Fruit fly (Drosophila melanogaster) whole organism, embryonic: ENCODE data around the gene bon.

ENCODE experiments used
- Awh ChIP-seq: fragments of 200-800 bp; sonication (Bioruptor generic); IDR thresholded peaks from 2 replicates; pipeline ENCODE4, ENCODE4 v1.3.6; 2022; ENCODE audit warnings: missing biosample characterization, missing genetic modification characterization
- Blimp-1 ChIP-seq: fragments of 200-800 bp; sonication (Bioruptor generic); optimal IDR thresholded peaks from 3 replicates; lab custom pipeline; 2018; ENCODE audit warnings: missing biosample characterization, missing genetic modification characterization, mild to moderate bottlenecking, moderate library complexity, missing genetic modification reagents
- CG12155 ChIP-seq: fragments of 200-800 bp; sonication (Bioruptor generic); optimal IDR thresholded peaks from 3 replicates; lab custom pipeline; 2016; ENCODE audit warnings: missing biosample characterization, missing genetic modification characterization
- CG14050 ChIP-seq: fragments of 200-800 bp; sonication (Bioruptor generic); IDR thresholded peaks from 3 replicates; pipeline ENCODE4 v1.3.6; 2022; ENCODE audit warnings: missing biosample characterization, missing genetic modification characterization
- CG15073 ChIP-seq: fragments of 200-800 bp; sonication (Bioruptor generic); optimal IDR thresholded peaks from 2 replicates; lab custom pipeline; 2016; ENCODE audit warnings: missing biosample characterization, missing genetic modification characterization
- CG15269 ChIP-seq: fragments of 200-800 bp; sonication (Bioruptor generic); optimal IDR thresholded peaks from 2 replicates; lab custom pipeline; 2018; ENCODE audit warnings: missing biosample characterization, mild to moderate bottlenecking, missing genetic modification characterization, moderate library complexity
- CG15696 ChIP-seq: fragments of 200-800 bp; sonication (Bioruptor generic); optimal IDR thresholded peaks from 2 replicates; lab custom pipeline; 2019; ENCODE audit warnings: missing biosample characterization, mild to moderate bottlenecking, missing genetic modification characterization, moderate library complexity
- CG18011 ChIP-seq: fragments of 200-800 bp; sonication (Bioruptor generic); optimal IDR thresholded peaks from 2 replicates; lab custom pipeline; 2017; ENCODE audit warnings: missing biosample characterization, missing genetic modification characterization, mild to moderate bottlenecking, moderate library complexity, missing genotype
- CG18262 ChIP-seq: fragments of 200-800 bp; optimal IDR thresholded peaks from 3 replicates; lab custom pipeline; 2019; ENCODE audit warnings: missing biosample characterization, mild to moderate bottlenecking, missing genetic modification characterization, moderate library complexity
- CG2875 ChIP-seq: fragments of 200-800 bp; sonication (Bioruptor generic); optimal IDR thresholded peaks from 2 replicates; lab custom pipeline; 2017; ENCODE audit warnings: missing biosample characterization, mild to moderate bottlenecking, missing genetic modification characterization, missing genetic modification reagents
- CG30403 ChIP-seq: fragments of 200-800 bp; sonication (Bioruptor generic); optimal IDR thresholded peaks from 3 replicates; lab custom pipeline; 2016; ENCODE audit warnings: missing biosample characterization, missing genetic modification characterization
- CG32532 ChIP-seq: fragments of 200-800 bp; sonication (Bioruptor generic); IDR thresholded peaks from 2 replicates; pipeline ENCODE4 v1.3.6; 2022; ENCODE audit warnings: missing biosample characterization, missing genetic modification characterization
- CG3995 ChIP-seq: fragments of 200-800 bp; sonication (Bioruptor generic); optimal IDR thresholded peaks from 3 replicates; lab custom pipeline; 2016; ENCODE audit warnings: missing biosample characterization, missing genetic modification characterization
- CG4360 ChIP-seq: fragments of 200-800 bp; sonication (Bioruptor generic); IDR thresholded peaks from 2 replicates; pipeline ENCODE4 v1.3.6; 2022; ENCODE audit warnings: missing biosample characterization, missing genetic modification characterization
- CG4707 ChIP-seq: fragments of 200-800 bp; sonication (Bioruptor generic); optimal IDR thresholded peaks from 2 replicates; lab custom pipeline; 2018; ENCODE audit warnings: missing biosample characterization, mild to moderate bottlenecking, missing genetic modification characterization, moderate library complexity
- CG4820 ChIP-seq: fragments of 200-800 bp; sonication (Bioruptor generic); optimal IDR thresholded peaks from 3 replicates; lab custom pipeline; 2016; ENCODE audit warnings: missing biosample characterization, missing genetic modification characterization
- CG5953 ChIP-seq: fragments of 200-800 bp; sonication (Bioruptor generic); IDR thresholded peaks from 2 replicates; pipeline ENCODE4 v1.3.6; 2022; ENCODE audit warnings: missing biosample characterization, missing genetic modification characterization
- CG6689 ChIP-seq: fragments of 200-800 bp; sonication (Bioruptor generic); IDR thresholded peaks from 2 replicates; pipeline ENCODE4 v1.3.6; 2022; ENCODE audit warnings: missing biosample characterization, missing genetic modification characterization
- CG7556 ChIP-seq: fragments of 200-800 bp; sonication (Bioruptor generic); optimal IDR thresholded peaks from 2 replicates; lab custom pipeline; 2017; ENCODE audit warnings: missing biosample characterization, mild to moderate bottlenecking, missing genetic modification characterization
- CG7745 ChIP-seq: fragments of 200-800 bp; sonication (Bioruptor generic); optimal IDR thresholded peaks from 2 replicates; lab custom pipeline; 2018; ENCODE audit warnings: missing biosample characterization, mild to moderate bottlenecking, missing genetic modification characterization, moderate library complexity
- Dbx ChIP-seq: fragments of 200-800 bp; sonication (Bioruptor generic); IDR thresholded peaks from 3 replicates; pipeline ENCODE4 v1.3.6; 2022; ENCODE audit warnings: missing biosample characterization, missing genetic modification characterization
- HLH4C ChIP-seq: fragments of 200-800 bp; sonication (Bioruptor generic); IDR thresholded peaks from 3 replicates; pipeline ENCODE4 v1.3.6; 2022; ENCODE audit warnings: missing biosample characterization, missing genetic modification characterization; ENCODE audit not compliant: partially characterized antibody
- HLH54F ChIP-seq: fragments of 200-800 bp; sonication (Bioruptor generic); optimal IDR thresholded peaks from 3 replicates; lab custom pipeline; 2016; ENCODE audit warnings: missing biosample characterization, missing genetic modification characterization
- HmgD ChIP-seq: fragments of 200-800 bp; sonication (Bioruptor generic); optimal IDR thresholded peaks from 3 replicates; lab custom pipeline; 2016; ENCODE audit warnings: missing biosample characterization, missing genetic modification characterization
- HmgZ ChIP-seq: fragments of 200-800 bp; sonication (Bioruptor generic); optimal IDR thresholded peaks from 2 replicates; lab custom pipeline; 2018; ENCODE audit warnings: missing biosample characterization, mild to moderate bottlenecking, missing genetic modification characterization
- Hr51 ChIP-seq, 2 experiments: fragments of 200-800 bp; sonication (Bioruptor generic); optimal IDR thresholded peaks; 2 replicates in 1 of 2; 3 replicates in 1 of 2; lab custom pipeline; 2016 to 2018; ENCODE audit warnings: missing biosample characterization in 2 of 2, missing genetic modification characterization in 2 of 2, mild to moderate bottlenecking in 1 of 2, moderate library complexity in 1 of 2
- Lpt ChIP-seq: fragments of >200 bp; optimal IDR thresholded peaks from 2 replicates; lab custom pipeline; 2018; ENCODE audit warnings: missing biosample characterization, missing genetic modification characterization
- Med ChIP-seq: fragments of 200-800 bp; sonication (Bioruptor generic); peaks from one replicate; lab custom pipeline; 2016; ENCODE audit warnings: missing biosample characterization, missing genetic modification characterization, mild to moderate bottlenecking, inconsistent platforms, moderate library complexity
- Meics ChIP-seq: fragments of 200-800 bp; sonication (Bioruptor generic); optimal IDR thresholded peaks from 2 replicates; lab custom pipeline; 2017; ENCODE audit warnings: missing biosample characterization, mild to moderate bottlenecking, missing genetic modification characterization
- Neu2 ChIP-seq: fragments of 200-800 bp; sonication (Bioruptor generic); optimal IDR thresholded peaks from 3 replicates; lab custom pipeline; 2016; ENCODE audit warnings: missing biosample characterization, missing genetic modification characterization, borderline replicate concordance
- Six4 ChIP-seq: fragments of 200-800 bp; sonication (Bioruptor generic); optimal IDR thresholded peaks from 2 replicates; lab custom pipeline; 2016; ENCODE audit warnings: missing biosample characterization, missing genetic modification characterization
- Trl ChIP-seq, 3 experiments: fragments of >200 bp in 2 of 3; fragments of 200-800 bp in 1 of 3; sonication (Bioruptor generic) in 1 of 3; optimal IDR thresholded peaks; 2 replicates in 1 of 3; 3 replicates in 2 of 3; lab custom pipeline; 2016 to 2017; ENCODE audit warnings: missing biosample characterization in 1 of 3, missing genetic modification characterization in 1 of 3
- Usf ChIP-seq: fragments of 200-800 bp; sonication (Bioruptor generic); optimal IDR thresholded peaks from 2 replicates; lab custom pipeline; 2017; ENCODE audit warnings: missing genotype, missing biosample characterization, missing genetic modification characterization
- ase ChIP-seq: fragments of 200-800 bp; sonication (Bioruptor generic); IDR thresholded peaks from 3 replicates; pipeline ENCODE4 v1.3.6; 2022; ENCODE audit warnings: missing biosample characterization, missing genetic modification characterization
- ash1 ChIP-seq: fragments of 200-800 bp; sonication (Bioruptor generic); optimal IDR thresholded peaks from 2 replicates; lab custom pipeline; 2018; ENCODE audit warnings: missing biosample characterization, mild to moderate bottlenecking, missing genetic modification characterization
- dm ChIP-seq: fragments of 200-800 bp; sonication (Bioruptor generic); optimal IDR thresholded peaks from 3 replicates; lab custom pipeline; 2016; ENCODE audit warnings: missing biosample characterization, missing genetic modification characterization
- eve ChIP-seq, 2 experiments: fragments of >200 bp; optimal IDR thresholded peaks; 2 replicates each; lab custom pipeline; 2017; ENCODE audit warnings: missing biosample characterization in 2 of 2, missing genetic modification characterization in 2 of 2
- grn ChIP-seq: fragments of 200-800 bp; sonication (Bioruptor generic); optimal IDR thresholded peaks from 3 replicates; lab custom pipeline; 2017; ENCODE audit warnings: missing biosample characterization, missing genetic modification characterization
- knrl ChIP-seq: fragments of 200-800 bp; sonication (Bioruptor generic); IDR thresholded peaks from 3 replicates; pipeline ENCODE4 v1.3.6; 2022; ENCODE audit warnings: missing biosample characterization, missing genetic modification characterization; ENCODE audit not compliant: partially characterized antibody
- lola ChIP-seq, 3 experiments: fragments of >200 bp in 2 of 3; fragments of 200-800 bp in 1 of 3; sonication (Bioruptor generic) in 1 of 3; optimal IDR thresholded peaks; 2 replicates each; lab custom pipeline; 2017 to 2019; ENCODE audit warnings: missing biosample characterization in 3 of 3, missing genetic modification characterization in 3 of 3, mild to moderate bottlenecking in 1 of 3, moderate library complexity in 1 of 3
- lov ChIP-seq, 2 experiments: fragments of 200-800 bp in 1 of 2; fragments of >200 bp in 1 of 2; sonication (Bioruptor generic) in 1 of 2; IDR thresholded peaks in 1 of 2; optimal IDR thresholded peaks in 1 of 2; 2 replicates in 1 of 2; 3 replicates in 1 of 2; pipeline versions ENCODE4 v1.3.6 to Lab custom; 2017 to 2022; ENCODE audit warnings: missing biosample characterization in 1 of 2, missing genetic modification characterization in 1 of 2
- nerfin-1 ChIP-seq: fragments of 200-800 bp; sonication (Bioruptor generic); optimal IDR thresholded peaks from 3 replicates; lab custom pipeline; 2019; ENCODE audit warnings: missing biosample characterization, mild to moderate bottlenecking, missing genetic modification characterization, moderate library complexity
- p53 ChIP-seq: fragments of 200-800 bp; sonication (Bioruptor generic); optimal IDR thresholded peaks from 2 replicates; lab custom pipeline; 2016; ENCODE audit warnings: missing biosample characterization, missing genetic modification characterization
- pb ChIP-seq: fragments of 200-800 bp; sonication (Bioruptor generic); optimal IDR thresholded peaks from 3 replicates; lab custom pipeline; 2016; ENCODE audit warnings: missing biosample characterization, missing genetic modification characterization
- pzg ChIP-seq: fragments of 200-800 bp; sonication (Bioruptor generic); optimal IDR thresholded peaks from 3 replicates; lab custom pipeline; 2018; ENCODE audit warnings: missing biosample characterization, mild to moderate bottlenecking, missing genetic modification characterization, moderate library complexity
- row ChIP-seq: fragments of 200-800 bp; sonication (Bioruptor generic); IDR thresholded peaks from 3 replicates; pipeline ENCODE4 v1.3.6; 2022; ENCODE audit warnings: missing biosample characterization, missing genetic modification characterization
- sens ChIP-seq: fragments of 200-800 bp; sonication (Bioruptor generic); peaks from one replicate; lab custom pipeline; 2016; ENCODE audit warnings: missing biosample characterization, missing genetic modification characterization
- slbo ChIP-seq: fragments of 200-800 bp; sonication (Bioruptor generic); IDR thresholded peaks from 2 replicates; pipeline ENCODE4 v1.3.6; 2022; ENCODE audit warnings: missing biosample characterization, missing genetic modification characterization
- unc-4 ChIP-seq: fragments of 200-800 bp; sonication (Bioruptor generic); IDR thresholded peaks from 2 replicates; pipeline ENCODE4 v1.3.6; 2022; ENCODE audit warnings: missing biosample characterization, missing genetic modification characterization; ENCODE audit not compliant: partially characterized antibody

Gene bon

DNA sequence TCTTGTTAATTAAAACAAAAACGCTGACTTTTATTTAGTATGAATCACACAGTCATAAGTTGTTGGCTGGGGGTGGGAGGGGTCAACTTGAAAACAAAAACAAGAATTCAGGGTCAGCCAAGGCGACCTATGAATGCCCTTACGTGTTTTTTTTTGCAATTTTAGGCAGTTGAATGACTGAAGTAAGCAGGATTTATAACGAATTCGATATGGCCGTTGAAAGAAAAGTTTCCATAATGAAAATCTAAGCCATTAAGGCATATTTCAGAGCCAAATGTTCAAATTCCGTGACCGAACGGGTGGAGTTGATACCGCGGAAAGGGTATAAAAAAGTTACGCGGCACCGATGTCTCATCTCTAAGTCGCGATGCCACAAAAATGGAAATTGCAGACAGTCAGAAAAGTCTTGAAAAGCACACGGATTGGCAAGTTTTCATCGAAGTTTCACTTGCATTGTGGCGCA, 41.1 kb downstream of the bon start (continued):
- TF ChIP-seq CG18011 (GFP tag; lab: Kevin White, UChicago), result peak; percentile 16
- TF ChIP-seq CG2875, result no peak
- TF ChIP-seq Meics (GFP tag; lab: Kevin White, UChicago), result no peak
- TF ChIP-seq pb, result peak; percentile 13
- peak; percentile 34; the same call in 1 of the 2 replicates for TF ChIP-seq CG4360 (GFP tag; lab: Robert Waterston, UW)
- TF ChIP-seq HLH4C (GFP tag; lab: Robert Waterston, UW), result no peak
- TF ChIP-seq CG18262 (tag; lab: Kevin White, UChicago), result no peak
- TF ChIP-seq Dbx (GFP tag; lab: Robert Waterston, UW), result 0 out of 3 replicates have a peak, but pooled peaks have one; percentile 29
- TF ChIP-seq Six4 (GFP tag; lab: Kevin White, UChicago), result peak; percentile 72
- TF ChIP-seq CG32532 (GFP tag; lab: Robert Waterston, UW), result peak; percentile 66
- TF ChIP-seq CG7745 (tag; lab: Kevin White, UChicago), result no peak
- peak; percentile 99 for TF ChIP-seq row (GFP tag; lab: Robert Waterston, UW)
- peak; percentile 47 for TF ChIP-seq CG4820 (GFP tag; lab: Kevin White, UChicago)
- TF ChIP-seq knrl, result no peak
- 0 out of 2 replicates have a peak, but pooled peaks have one; percentile 39 for TF ChIP-seq Awh (GFP tag; lab: Robert Waterston, UW)
- no peak for TF ChIP-seq CG5953 (GFP tag; lab: Robert Waterston, UW)
- TF ChIP-seq nerfin-1 (tag; lab: Kevin White, UChicago), result no peak
- TF ChIP-seq Usf (GFP tag; lab: Kevin White, UChicago), result no peak
- peak; percentile 54 for TF ChIP-seq dm (GFP tag; lab: Kevin White, UChicago)
- no peak for TF ChIP-seq Lpt (GFP tag; lab: Kevin White, UChicago)
- TF ChIP-seq ase (GFP tag; lab: Robert Waterston, UW), result no peak
- TF ChIP-seq CG30403, result peak; percentile 79
- no peak for TF ChIP-seq eve (GFP tag; optimal IDR thresholded peaks at IDR 0.05; lab: Kevin White, UChicago)
- no peak for TF ChIP-seq CG14050 (GFP tag; lab: Robert Waterston, UW)
- TF ChIP-seq Hr51 (GFP tag; optimal IDR thresholded peaks at IDR 0.05; lab: Kevin White, UChicago), result peak in 1 of 2 experiments; percentile 55
- no peak for TF ChIP-seq Neu2 (GFP tag; lab: Kevin White, UChicago)
- no peak for TF ChIP-seq CG4707 (GFP tag; lab: Kevin White, UChicago)
- TF ChIP-seq CG6689 (GFP tag; lab: Robert Waterston, UW), result peak; percentile 59; the same call in 1 of the 2 replicates
- TF ChIP-seq CG12155 (GFP tag; lab: Kevin White, UChicago), result peak; percentile 64
- TF ChIP-seq HmgZ (tag; lab: Kevin White, UChicago), result peak; percentile 80
- TF ChIP-seq lov (optimal IDR thresholded peaks at IDR 0.05; lab: Kevin White, UChicago), result no peak
- 0 out of 3 replicates have a peak, but pooled peaks have one; percentile 65 for TF ChIP-seq lov (GFP tag; IDR thresholded peaks at IDR 0.05; lab: Robert Waterston, UW)
- TF ChIP-seq Med (GFP tag; lab: Kevin White, UChicago), result peak; percentile 95
- peak; percentile 11 for TF ChIP-seq pzg
- no peak for TF ChIP-seq lola (GFP tag; optimal IDR thresholded peaks at IDR 0.05; lab: Kevin White, UChicago)
- TF ChIP-seq CG15269 (tag; lab: Kevin White, UChicago), result no peak
- TF ChIP-seq sens (GFP tag; lab: Kevin White, UChicago), result peak; percentile 91
- no peak for TF ChIP-seq Blimp-1
- no peak for TF ChIP-seq unc-4
- peak; percentile 41 for TF ChIP-seq CG3995 (GFP tag; lab: Kevin White, UChicago)
- peak; percentile 73 for TF ChIP-seq slbo
- peak; percentile 27 for TF ChIP-seq p53 (GFP tag; lab: Kevin White, UChicago)
- peak; percentile 35 for TF ChIP-seq CG15696 (tag; lab: Kevin White, UChicago)
- TF ChIP-seq HLH54F, result peak; percentile 73
- peak; percentile 20 for TF ChIP-seq CG7556 (GFP tag; lab: Kevin White, UChicago)
- no peak for TF ChIP-seq CG15073 (GFP tag; lab: Kevin White, UChicago)
- no peak for TF ChIP-seq ash1 (GFP tag; lab: Kevin White, UChicago)
- TF ChIP-seq HmgD, result no peak
- no peak for TF ChIP-seq Trl (optimal IDR thresholded peaks at IDR 0.05; lab: Kevin White, UChicago)
- peak; percentile 66 for TF ChIP-seq Trl (GFP tag; optimal IDR thresholded peaks at IDR 0.05; lab: Kevin White, UChicago)
- TF ChIP-seq grn, result no peak
